Fruit fly (Drosophila melanogaster): ENCODE results near the gene CG33764.

CG33764 gene

DNA sequence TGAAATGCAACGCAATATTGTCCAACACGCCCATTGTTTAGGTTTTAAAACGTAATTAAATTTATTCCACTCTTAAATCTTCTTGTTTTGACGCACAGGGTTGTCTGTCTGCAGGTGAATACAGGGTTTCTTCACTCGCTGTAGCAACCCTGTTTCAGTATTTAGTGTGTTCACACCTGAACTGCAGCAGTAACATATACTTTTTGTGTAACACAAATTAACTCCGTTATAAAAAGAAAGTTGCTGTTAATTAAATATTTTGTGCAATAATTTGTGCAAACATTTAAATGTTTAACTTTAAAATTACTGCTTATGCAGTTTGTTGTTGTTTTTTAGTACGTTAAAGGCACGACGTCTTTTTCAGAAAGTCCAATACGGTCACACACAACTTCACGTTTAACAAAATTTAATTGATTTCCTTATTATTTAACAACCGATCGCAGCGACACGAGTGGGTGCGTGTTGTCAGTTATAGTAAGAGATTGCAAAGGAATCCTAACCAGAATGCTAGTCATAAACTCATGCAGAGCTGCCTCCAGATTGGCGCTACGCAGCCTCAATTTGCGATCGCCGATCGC is 24.9 kb upstream of the CG33764 start, which contains the start of the genes CG15012 and Fdx2 (continued):
- TF ChIP-seq CG1603 (tag; optimal IDR thresholded peaks at IDR 0.05) = peak; percentile 64
- TF ChIP-seq phol (tag; optimal IDR thresholded peaks at IDR 0.05) = peak; percentile 68
- peak; percentile 23 for TF ChIP-seq CG8290 (GFP tag; optimal IDR thresholded peaks at IDR 0.05)
- peak in 1 of 2 experiments; percentile 41 for TF ChIP-seq CG8290 (tag; optimal IDR thresholded peaks at IDR 0.05)
- peak; percentile 19 for TF ChIP-seq exex (tag; optimal IDR thresholded peaks at IDR 0.05)
- TF ChIP-seq Hsf (GFP tag; optimal IDR thresholded peaks at IDR 0.05) = peak; percentile 34
- peak; percentile 76 for TF ChIP-seq CG7928 (GFP tag; optimal IDR thresholded peaks at IDR 0.05)
- TF ChIP-seq tup (GFP tag; optimal IDR thresholded peaks at IDR 0.05) = no peak
- peak; percentile 27 for TF ChIP-seq sug (tag; optimal IDR thresholded peaks at IDR 0.05)
- peak; percentile 22 for TF ChIP-seq Abd-B (GFP tag; optimal IDR thresholded peaks at IDR 0.05)
- TF ChIP-seq crp (GFP tag; optimal IDR thresholded peaks at IDR 0.05) = peak in 1 of 2 experiments; percentile 29
- TF ChIP-seq Blimp-1 (GFP tag; optimal IDR thresholded peaks at IDR 0.05) = peak; percentile 22
- TF ChIP-seq PHDP (tag; optimal IDR thresholded peaks at IDR 0.05) = peak; percentile 13
- TF ChIP-seq Dll (GFP tag; IDR thresholded peaks at IDR 0.05; ENCODE audit: partially characterized antibody) = peak; percentile 53; the same call in 3 of the 4 replicates
- peak; percentile 93 for TF ChIP-seq YL-1 (GFP tag; optimal IDR thresholded peaks at IDR 0.05)
- TF ChIP-seq psq (GFP tag; optimal IDR thresholded peaks at IDR 0.05) = no peak
- TF ChIP-seq org-1 (GFP tag; optimal IDR thresholded peaks at IDR 0.05) = no peak
- TF ChIP-seq jumu (GFP tag; optimal IDR thresholded peaks at IDR 0.05) = peak; percentile 43
- TF ChIP-seq nmo (GFP tag; optimal IDR thresholded peaks at IDR 0.05) = peak; percentile 71
- TF ChIP-seq MBD-R2 (GFP tag; IDR thresholded peaks at IDR 0.05) = peak; percentile 92
- peak; percentile 89 for TF ChIP-seq sens (GFP tag)
- peak; percentile 95 for TF ChIP-seq gfzf (GFP tag; optimal IDR thresholded peaks at IDR 0.05)
- 0 out of 3 replicates have a peak, but pooled peaks have one; percentile 37 for TF ChIP-seq CG16813 (GFP tag; IDR thresholded peaks at IDR 0.05; ENCODE audit: partially characterized antibody)
- no peak for TF ChIP-seq zfh2 (GFP tag; optimal IDR thresholded peaks at IDR 0.05)
- TF ChIP-seq CG12236 (GFP tag; optimal IDR thresholded peaks at IDR 0.05) = no peak
- no peak for TF ChIP-seq D (optimal IDR thresholded peaks at IDR 0.05)
- TF ChIP-seq D (GFP tag; optimal IDR thresholded peaks at IDR 0.05) = no peak
- peak; percentile 97 for TF ChIP-seq CG2116 (GFP tag; optimal IDR thresholded peaks at IDR 0.05)
- no peak for TF ChIP-seq CG10543 (GFP tag; optimal IDR thresholded peaks at IDR 0.05)
- peak; percentile 22 for TF ChIP-seq HLH54F (GFP tag; optimal IDR thresholded peaks at IDR 0.05)
- TF ChIP-seq CG2120 (GFP tag; optimal IDR thresholded peaks at IDR 0.05) = peak; percentile 46
- TF ChIP-seq zfh1 (GFP tag; IDR thresholded peaks at IDR 0.05) = peak; percentile 27; the same call in 1 of the 3 replicates
- peak; percentile 46 for TF ChIP-seq BEAF-32 (GFP tag; optimal IDR thresholded peaks at IDR 0.05)
- TF ChIP-seq hb (GFP tag; IDR thresholded peaks at IDR 0.05; ENCODE audit: partially characterized antibody) = no peak
- TF ChIP-seq CG3995 (GFP tag; optimal IDR thresholded peaks at IDR 0.05) = peak; percentile 44
- TF ChIP-seq lilli (GFP tag; optimal IDR thresholded peaks at IDR 0.05) = peak; percentile 31
- peak; percentile 97 for TF ChIP-seq stwl (tag; optimal IDR thresholded peaks at IDR 0.05)
- peak; percentile 21 for TF ChIP-seq CG2678 (tag; optimal IDR thresholded peaks at IDR 0.05)
- peak; percentile 71 for TF ChIP-seq CG3281 (GFP tag; optimal IDR thresholded peaks at IDR 0.05)
- TF ChIP-seq CG3065 (GFP tag; optimal IDR thresholded peaks at IDR 0.05) = no peak
- peak; percentile 54 for TF ChIP-seq CoRest (tag; optimal IDR thresholded peaks at IDR 0.05)
- 0 out of 2 replicates have a peak, but pooled peaks have one; percentile 23 for TF ChIP-seq Rfx (GFP tag; IDR thresholded peaks at IDR 0.05)
- TF ChIP-seq Lhr (GFP tag; optimal IDR thresholded peaks at IDR 0.05) = peak; percentile 46
- TF ChIP-seq CG10147 (GFP tag; optimal IDR thresholded peaks at IDR 0.05) = peak; percentile 16
- no peak for TF ChIP-seq CG31388 (GFP tag; optimal IDR thresholded peaks at IDR 0.05)
- TF ChIP-seq CG30020 (tag; optimal IDR thresholded peaks at IDR 0.05) = peak; percentile 84
- peak; percentile 12 for TF ChIP-seq nerfin-1 (tag; optimal IDR thresholded peaks at IDR 0.05)
- TF ChIP-seq CG9797 (GFP tag; optimal IDR thresholded peaks at IDR 0.05) = peak; percentile 87
- TF ChIP-seq CG12659 (GFP tag; optimal IDR thresholded peaks at IDR 0.05) = peak; percentile 69
